Worm (Caenorhabditis elegans) whole organism, midembryonic: ENCODE results near the gene frk-1.

Experiments used
- T22C8.4 ChIP-seq: fragments of 200-800 bp; sonication (Bioruptor generic); IDR thresholded peaks from 2 replicates; pipeline ENCODE4 v1.3.6; 2022; ENCODE audit warnings: missing genetic modification characterization, missing compliant biosample characterization
- klf-2 ChIP-seq: fragments of 200-800 bp; sonication (Bioruptor generic); conservative IDR thresholded peaks from 2 replicates; pipeline ENCODE4 v1.3.6; 2022; ENCODE audit warnings: missing genetic modification reagents, missing genetic modification characterization, missing compliant biosample characterization
- ref-1 ChIP-seq: fragments of 200-800 bp; sonication (Bioruptor generic); conservative IDR thresholded peaks from 2 replicates; pipeline ENCODE4 v1.3.6; 2022; ENCODE audit warnings: missing genetic modification reagents, missing genetic modification characterization, missing compliant biosample characterization
- tab-1 ChIP-seq: fragments of 200-800 bp; sonication (Bioruptor generic); IDR thresholded peaks from 2 replicates; pipeline ENCODE4 v1.3.6; 2022; ENCODE audit warnings: missing genetic modification characterization, missing compliant biosample characterization
- ztf-23 ChIP-seq: fragments of 200-800 bp; sonication (Bioruptor generic); IDR thresholded peaks from 2 replicates; pipeline ENCODE4 v1.3.6; 2022; ENCODE audit warnings: missing genetic modification reagents, missing genetic modification characterization, missing compliant biosample characterization

- TF ChIP-seq T22C8.4 (GFP tag; lab: Robert Waterston, UW) (no peak), klf-2 (GFP tag; lab: Robert Waterston, UW) (no peak), ztf-23 (GFP tag; lab: Robert Waterston, UW) (no peak), ref-1 (GFP tag; lab: Robert Waterston, UW) (no peak), tab-1 (GFP tag; lab: Robert Waterston, UW) (no peak)
These were observed 22.2 kb downstream of the frk-1 start for ce11 chrIV:10065159-10065558.
